Fruit fly (Drosophila melanogaster): ENCODE data around the gene CG32563.

Gene CG32563

DNA sequence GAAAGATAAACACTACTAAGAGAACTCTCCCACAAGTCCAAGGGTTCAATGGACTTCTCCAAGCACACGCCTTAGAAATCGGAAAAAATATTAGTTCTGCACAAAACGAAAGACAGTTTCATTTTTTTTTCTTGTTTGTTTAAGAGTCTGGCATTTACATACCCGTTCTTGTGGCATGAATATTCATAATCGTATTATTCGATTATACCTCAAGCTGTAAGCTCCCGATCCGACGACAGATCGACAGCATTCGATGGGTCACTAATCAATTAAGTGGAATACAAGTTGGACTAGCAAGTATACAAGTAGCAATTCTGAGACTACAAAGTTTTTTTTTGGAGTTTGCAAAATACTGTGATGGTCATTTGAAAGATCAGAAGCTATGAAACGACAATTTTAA, 19.2 kb downstream of the CG32563 start:
- TF ChIP-seq CG14711 (tag; optimal IDR thresholded peaks at IDR 0.05) (no peak), CG7101 (tag; optimal IDR thresholded peaks at IDR 0.05) (no peak), Clk (GFP tag; optimal IDR thresholded peaks at IDR 0.05) (no peak), CG5204 (GFP tag; optimal IDR thresholded peaks at IDR 0.05) (no peak), CG7045 (GFP tag; optimal IDR thresholded peaks at IDR 0.05) (no peak), CG1620 (GFP tag; optimal IDR thresholded peaks at IDR 0.05) (no peak), pad (GFP tag; optimal IDR thresholded peaks at IDR 0.05) (no peak)

dm6 chrX:17229475-17230169, 21.4 kb downstream of the CG32563 start:
- no peak for TF ChIP-seq CG11617 (GFP tag; optimal IDR thresholded peaks at IDR 0.05)
- TF ChIP-seq CG14711 (tag; optimal IDR thresholded peaks at IDR 0.05) = no peak
- no peak for TF ChIP-seq CG5204 (GFP tag; optimal IDR thresholded peaks at IDR 0.05)
- TF ChIP-seq Crg-1 (GFP tag; optimal IDR thresholded peaks at IDR 0.05) = no peak

DNA sequence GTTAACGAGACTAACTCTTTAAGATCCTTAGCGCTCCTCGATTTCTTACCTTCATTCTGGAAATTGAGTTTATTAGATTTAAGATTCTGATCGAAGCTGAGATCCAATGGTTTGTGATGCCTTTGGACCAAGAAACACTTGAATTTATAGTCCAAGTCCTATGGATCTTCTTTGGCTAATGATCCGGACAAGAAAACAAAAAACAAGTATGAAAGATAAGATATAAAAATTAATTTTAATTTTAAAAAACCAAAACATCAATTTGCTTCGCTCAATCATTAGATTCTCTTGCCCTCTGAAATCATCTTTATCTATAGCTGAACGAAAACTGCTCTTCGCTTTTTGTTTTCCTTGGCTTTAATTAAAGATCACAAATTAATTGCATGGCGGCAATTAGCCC, 22.7 kb downstream of the CG32563 start, which contains the start of gene CG10597:
Gene CG10597, minus strand, starts transcription at position 101 of the 400 bp plus-strand sequence.
- TF ChIP-seq tj (GFP tag; optimal IDR thresholded peaks at IDR 0.05) (no peak), bab1 (GFP tag; optimal IDR thresholded peaks at IDR 0.05) (no peak), CG7045 (GFP tag; optimal IDR thresholded peaks at IDR 0.05) (no peak), Clk (GFP tag; optimal IDR thresholded peaks at IDR 0.05) (no peak)

- TF ChIP-seq CG14711 (tag; optimal IDR thresholded peaks at IDR 0.05) = no peak
- no peak for TF ChIP-seq cic (GFP tag; optimal IDR thresholded peaks at IDR 0.05)
- TF ChIP-seq ovo (GFP tag; optimal IDR thresholded peaks at IDR 0.05) = no peak
- no peak for TF ChIP-seq kay (GFP tag; ENCODE audit: borderline replicate concordance)
- no peak for TF ChIP-seq Crg-1 (GFP tag; optimal IDR thresholded peaks at IDR 0.05)
- TF ChIP-seq Mnt (GFP tag; optimal IDR thresholded peaks at IDR 0.05) = no peak
- no peak for TF ChIP-seq CG11617 (GFP tag; optimal IDR thresholded peaks at IDR 0.05)
- no peak for TF ChIP-seq pad (GFP tag; optimal IDR thresholded peaks at IDR 0.05)
- no peak for TF ChIP-seq CG33017 (tag; optimal IDR thresholded peaks at IDR 0.05)
- TF ChIP-seq Hr96 (GFP tag; optimal IDR thresholded peaks at IDR 0.05) = no peak
- TF ChIP-seq toe (GFP tag; optimal IDR thresholded peaks at IDR 0.05) = no peak
- no peak for TF ChIP-seq CG12768 (GFP tag; optimal IDR thresholded peaks at IDR 0.05)
- TF ChIP-seq cnc (optimal IDR thresholded peaks at IDR 0.05) = no peak
- no peak for TF ChIP-seq Clk (GFP tag; optimal IDR thresholded peaks at IDR 0.05)
- no peak for TF ChIP-seq CG5204 (GFP tag; optimal IDR thresholded peaks at IDR 0.05)
- no peak for TF ChIP-seq bab1 (GFP tag; optimal IDR thresholded peaks at IDR 0.05)
- TF ChIP-seq CG7045 (GFP tag; optimal IDR thresholded peaks at IDR 0.05) = no peak
Observed at dm6 chrX:17232642-17233041, 24.4 kb downstream of the CG32563 start, which contains the start of gene f. f (plus strand) TSS chrX:17232942.

- TF ChIP-seq pad (GFP tag; optimal IDR thresholded peaks at IDR 0.05) (no peak), CG1620 (GFP tag; optimal IDR thresholded peaks at IDR 0.05) (no peak), Mnt (GFP tag; optimal IDR thresholded peaks at IDR 0.05) (no peak), Clk (GFP tag; optimal IDR thresholded peaks at IDR 0.05) (no peak), CG7101 (tag; optimal IDR thresholded peaks at IDR 0.05) (no peak), kay (GFP tag; ENCODE audit: borderline replicate concordance) (no peak), CG33017 (tag; optimal IDR thresholded peaks at IDR 0.05) (no peak), bab1 (GFP tag; optimal IDR thresholded peaks at IDR 0.05) (no peak)
Observed at dm6 chrX:17236468-17236867, 28.2 kb downstream of the CG32563 start.

DNA sequence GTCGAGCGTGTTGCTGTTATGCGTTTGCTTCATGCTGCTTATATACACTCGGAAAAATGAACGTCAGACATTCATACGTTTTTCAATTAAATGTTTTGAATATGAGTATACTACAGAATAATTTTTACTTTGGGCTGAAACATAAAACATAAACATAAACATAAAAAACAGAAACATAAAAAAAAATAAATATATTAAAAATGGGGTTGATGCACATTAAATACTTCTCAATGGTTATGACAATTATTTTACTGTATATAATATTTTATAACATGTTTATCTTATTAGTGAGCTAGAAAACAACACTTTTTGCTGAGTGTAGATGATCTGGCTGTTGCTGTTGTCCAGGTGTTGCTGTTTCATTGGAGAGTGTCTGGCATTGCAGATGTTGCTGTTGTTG, 29.2 kb downstream of the CG32563 start:
- TF ChIP-seq CG11617 (GFP tag; optimal IDR thresholded peaks at IDR 0.05) (no peak), Crg-1 (GFP tag; optimal IDR thresholded peaks at IDR 0.05) (no peak), CG7101 (tag; optimal IDR thresholded peaks at IDR 0.05) (no peak), toe (GFP tag; optimal IDR thresholded peaks at IDR 0.05) (no peak), CG14711 (tag; optimal IDR thresholded peaks at IDR 0.05) (no peak), Mnt (GFP tag; optimal IDR thresholded peaks at IDR 0.05) (no peak), bab1 (GFP tag; optimal IDR thresholded peaks at IDR 0.05) (no peak), Hr96 (GFP tag; optimal IDR thresholded peaks at IDR 0.05) (no peak), CG33017 (tag; optimal IDR thresholded peaks at IDR 0.05) (no peak), kay (GFP tag; ENCODE audit: borderline replicate concordance) (no peak), ovo (GFP tag; optimal IDR thresholded peaks at IDR 0.05) (no peak), Clk (GFP tag; optimal IDR thresholded peaks at IDR 0.05) (no peak)

DNA sequence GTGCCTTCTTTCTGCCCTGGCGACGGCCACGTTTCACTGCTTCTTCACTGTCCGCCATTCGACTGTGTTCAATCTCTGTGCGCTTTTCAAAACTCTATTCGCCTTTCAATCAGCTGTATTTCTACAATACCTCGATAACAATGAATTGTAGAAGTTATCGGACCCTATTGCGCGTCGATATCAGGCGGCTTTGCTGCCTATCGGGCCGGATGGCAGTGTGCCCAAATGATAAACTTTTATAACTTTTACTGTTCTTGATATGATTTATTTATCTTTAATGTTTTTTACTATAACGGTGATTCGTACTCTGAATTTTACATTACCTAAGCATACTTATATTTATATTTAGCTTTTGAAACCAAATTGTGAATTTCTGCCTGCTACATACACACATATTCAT, 36.6 kb downstream of the CG32563 start, which contains the start of gene CG8915:
Gene CG8915, minus strand, starts transcription at position 148 of the 400 bp plus-strand sequence.
- TF ChIP-seq bab1 (GFP tag; optimal IDR thresholded peaks at IDR 0.05) (peak; percentile 42), Mnt (GFP tag; optimal IDR thresholded peaks at IDR 0.05) (no peak), CG5204 (GFP tag; optimal IDR thresholded peaks at IDR 0.05) (peak; percentile 2)

DNA sequence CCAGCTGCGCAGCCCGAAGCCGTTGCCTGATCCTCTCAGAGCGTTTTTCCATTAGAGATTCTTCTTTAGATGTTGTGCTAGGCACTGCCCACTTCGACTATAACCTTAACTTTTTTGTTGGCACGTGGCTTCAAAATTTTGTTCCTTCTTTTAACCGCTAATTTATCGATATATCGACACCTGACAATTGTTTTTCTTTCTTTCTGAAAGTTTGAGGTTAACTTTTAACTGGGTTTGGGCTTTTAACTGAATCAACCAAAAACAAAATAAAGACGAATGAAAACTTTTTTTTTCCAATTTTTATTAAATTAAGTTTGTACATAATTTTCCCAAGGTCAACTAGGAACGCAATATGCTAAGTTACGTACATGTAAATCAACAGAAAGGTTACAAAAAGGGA, 38.7 kb downstream of the CG32563 start, which contains the start of gene CG42854:
Gene CG42854, minus strand, starts transcription at position 101 of the 400 bp plus-strand sequence.
- no peak for TF ChIP-seq CG7101 (tag; optimal IDR thresholded peaks at IDR 0.05)
- no peak for TF ChIP-seq CG33017 (tag; optimal IDR thresholded peaks at IDR 0.05)
- TF ChIP-seq CG1620 (GFP tag; optimal IDR thresholded peaks at IDR 0.05) = no peak
- TF ChIP-seq Mnt (GFP tag; optimal IDR thresholded peaks at IDR 0.05) = no peak
- no peak for TF ChIP-seq bab1 (GFP tag; optimal IDR thresholded peaks at IDR 0.05)
